Fruit fly (Drosophila melanogaster) whole organism, wandering third instar larva: ENCODE results near the gene CG34124.

Source experiments
- Abd-B ChIP-seq: fragments of >200 bp; optimal IDR thresholded peaks from 2 replicates; lab custom pipeline; 2017; ENCODE audit warnings: missing biosample characterization, missing genetic modification characterization
- GATAd ChIP-seq: sonication (Bioruptor generic); optimal IDR thresholded peaks from 2 replicates; lab custom pipeline; 2016; ENCODE audit warnings: missing biosample characterization, missing genetic modification characterization
- Jra ChIP-seq: sonication (Bioruptor generic); optimal IDR thresholded peaks from 2 replicates; lab custom pipeline; 2016; ENCODE audit warnings: missing biosample characterization, missing genetic modification characterization
- Mio ChIP-seq: sonication (Bioruptor generic); optimal IDR thresholded peaks from 2 replicates; lab custom pipeline; 2016; ENCODE audit warnings: missing biosample characterization, missing genetic modification characterization
- Myc ChIP-seq: fragments of >200 bp; optimal IDR thresholded peaks from 2 replicates; lab custom pipeline; 2017
- ey ChIP-seq: fragments of 200-800 bp; sonication (Bioruptor generic); optimal IDR thresholded peaks from 2 replicates; lab custom pipeline; 2016; ENCODE audit warnings: missing biosample characterization, missing genetic modification characterization
- pan ChIP-seq: fragments of >200 bp; optimal IDR thresholded peaks from 2 replicates; lab custom pipeline; 2017
- psq ChIP-seq: fragments of 200-800 bp; sonication (Bioruptor generic); optimal IDR thresholded peaks from 3 replicates; lab custom pipeline; 2017; ENCODE audit warnings: missing biosample characterization, mild to moderate bottlenecking, missing genetic modification characterization, moderate library complexity
- sv ChIP-seq: fragments of 200-800 bp; sonication (Bioruptor generic); optimal IDR thresholded peaks from 3 replicates; lab custom pipeline; 2016; ENCODE audit warnings: missing biosample characterization, missing genetic modification characterization
- usp ChIP-seq: fragments of >200 bp; optimal IDR thresholded peaks from 2 replicates; lab custom pipeline; 2017; ENCODE audit warnings: missing biosample characterization, missing genetic modification characterization

dm6 chr2L:4955094-4955823, 3.0 kb upstream of the CG34124 start, which contains the start of the genes Jon25Bi and Marcal1:
- TF ChIP-seq pan (lab: Kevin White, UChicago) (no peak), GATAd (GFP tag; lab: Kevin White, UChicago) (no peak), Myc (lab: Kevin White, UChicago) (no peak), Abd-B (GFP tag; lab: Kevin White, UChicago) (no peak), Mio (GFP tag; lab: Kevin White, UChicago) (no peak), psq (GFP tag; lab: Kevin White, UChicago) (no peak), Jra (no peak), usp (GFP tag; lab: Kevin White, UChicago) (no peak), ey (GFP tag; lab: Kevin White, UChicago) (no peak), sv (GFP tag; lab: Kevin White, UChicago) (no peak)
